Fruit fly (Drosophila melanogaster) whole organism, embryonic: ENCODE results near the gene GramD1B.
A peak's percentile ranks its signal among the peaks of the same experiment; 100 is the strongest.

Source experiments
- Bteb2 ChIP-seq: fragments of 200-800 bp; sonication (Bioruptor generic); optimal IDR thresholded peaks from 2 replicates; lab custom pipeline; 2016; ENCODE audit warnings: missing biosample characterization, missing genetic modification characterization
- C15 ChIP-seq: fragments of 200-800 bp; sonication (Bioruptor generic); IDR thresholded peaks from 3 replicates; pipeline ENCODE4 v1.3.6; 2022; ENCODE audit warnings: missing biosample characterization, missing genetic modification characterization
- CG1024 ChIP-seq: fragments of 200-800 bp; sonication (Bioruptor generic); IDR thresholded peaks from 2 replicates; pipeline ENCODE4 v1.3.6; 2022; ENCODE audit warnings: missing biosample characterization, missing genetic modification characterization
- CG10543 ChIP-seq: fragments of 200-800 bp; sonication (Bioruptor generic); optimal IDR thresholded peaks from 3 replicates; lab custom pipeline; 2017; ENCODE audit warnings: missing biosample characterization, mild to moderate bottlenecking, missing genetic modification characterization, moderate library complexity
- CG12391 ChIP-seq: fragments of 200-800 bp; sonication (Bioruptor generic); optimal IDR thresholded peaks from 3 replicates; lab custom pipeline; 2018; ENCODE audit warnings: missing biosample characterization, mild to moderate bottlenecking, missing genetic modification characterization, moderate library complexity
- CG12769 ChIP-seq: fragments of 200-800 bp; sonication (Bioruptor generic); optimal IDR thresholded peaks from 2 replicates; lab custom pipeline; 2019; ENCODE audit warnings: missing biosample characterization, mild to moderate bottlenecking, missing genetic modification characterization, moderate library complexity
- CG14860 ChIP-seq: fragments of 200-800 bp; sonication (Bioruptor generic); IDR thresholded peaks from 3 replicates; pipeline ENCODE4 v1.3.6; 2022; ENCODE audit warnings: missing biosample characterization, missing genetic modification characterization; ENCODE audit not compliant: partially characterized antibody
- CG14965 ChIP-seq: fragments of 200-800 bp; sonication (Bioruptor generic); optimal IDR thresholded peaks from 2 replicates; lab custom pipeline; 2016; ENCODE audit warnings: missing biosample characterization, missing genetic modification characterization, borderline replicate concordance
- CG17829 ChIP-seq: fragments of 200-800 bp; optimal IDR thresholded peaks from 2 replicates; lab custom pipeline; 2019; ENCODE audit warnings: missing biosample characterization, mild to moderate bottlenecking, missing genetic modification characterization, moderate library complexity
- CG17912 ChIP-seq: fragments of 200-800 bp; sonication (Bioruptor generic); optimal IDR thresholded peaks from 2 replicates; lab custom pipeline; 2018; ENCODE audit warnings: missing biosample characterization, mild to moderate bottlenecking, missing genetic modification characterization
- CG2116 ChIP-seq: fragments of 200-800 bp; sonication (Bioruptor generic); optimal IDR thresholded peaks from 3 replicates; lab custom pipeline; 2018; ENCODE audit warnings: missing biosample characterization, mild to moderate bottlenecking, missing genetic modification characterization
- CG2120 ChIP-seq: fragments of 200-800 bp; sonication (Bioruptor generic); optimal IDR thresholded peaks from 3 replicates; lab custom pipeline; 2016; ENCODE audit warnings: missing biosample characterization, missing genetic modification characterization
- CG2712 ChIP-seq: fragments of 200-800 bp; optimal IDR thresholded peaks from 3 replicates; lab custom pipeline; 2019; ENCODE audit warnings: missing biosample characterization, mild to moderate bottlenecking, missing genetic modification characterization, moderate library complexity
- CG3407 ChIP-seq: fragments of 200-800 bp; sonication (Bioruptor generic); optimal IDR thresholded peaks from 2 replicates; lab custom pipeline; 2018; ENCODE audit warnings: missing biosample characterization, mild to moderate bottlenecking, missing genetic modification characterization
- CG4617 ChIP-seq: fragments of 200-800 bp; sonication (Bioruptor generic); optimal IDR thresholded peaks from 3 replicates; lab custom pipeline; 2016; ENCODE audit warnings: missing biosample characterization, missing genetic modification characterization, borderline replicate concordance
- CG4707 ChIP-seq: fragments of 200-800 bp; sonication (Bioruptor generic); optimal IDR thresholded peaks from 2 replicates; lab custom pipeline; 2018; ENCODE audit warnings: missing biosample characterization, mild to moderate bottlenecking, missing genetic modification characterization, moderate library complexity
- CTCF ChIP-seq: fragments of 200-800 bp; sonication (Bioruptor generic); optimal IDR thresholded peaks from 2 replicates; lab custom pipeline; 2017; ENCODE audit warnings: missing biosample characterization, mild to moderate bottlenecking, missing genetic modification characterization, moderate library complexity
- CrebB ChIP-seq: fragments of 200-800 bp; sonication (Bioruptor generic); optimal IDR thresholded peaks from 3 replicates; lab custom pipeline; 2018; ENCODE audit warnings: missing biosample characterization, mild to moderate bottlenecking, missing genetic modification characterization
- D ChIP-seq, 2 experiments: fragments of 200-800 bp in 1 of 2; fragments of >200 bp in 1 of 2; sonication (Bioruptor generic) in 1 of 2; optimal IDR thresholded peaks; 2 replicates in 1 of 2; 3 replicates in 1 of 2; lab custom pipeline; 2017; ENCODE audit warnings: mild to moderate bottlenecking in 1 of 2, missing biosample characterization in 1 of 2, missing genetic modification characterization in 1 of 2, missing genetic modification reagents in 1 of 2
- Dip2 ChIP-seq: fragments of 200-800 bp; sonication (Bioruptor generic); IDR thresholded peaks from 2 replicates; pipeline ENCODE4 v1.3.6; 2022; ENCODE audit warnings: missing biosample characterization, missing genetic modification characterization
- Dp ChIP-seq: fragments of 200-800 bp; sonication (Bioruptor generic); optimal IDR thresholded peaks from 2 replicates; lab custom pipeline; 2018; ENCODE audit warnings: missing biosample characterization, mild to moderate bottlenecking, missing genetic modification characterization, moderate library complexity
- Fer3 ChIP-seq: fragments of 200-800 bp; sonication (Bioruptor generic); optimal IDR thresholded peaks from 2 replicates; lab custom pipeline; 2018; ENCODE audit warnings: missing biosample characterization, mild to moderate bottlenecking, missing genetic modification characterization, moderate library complexity
- HmgD ChIP-seq: fragments of 200-800 bp; sonication (Bioruptor generic); optimal IDR thresholded peaks from 3 replicates; lab custom pipeline; 2016; ENCODE audit warnings: missing biosample characterization, missing genetic modification characterization
- Hmr ChIP-seq: fragments of 200-800 bp; sonication (Bioruptor generic); optimal IDR thresholded peaks from 3 replicates; lab custom pipeline; 2017; ENCODE audit warnings: mild to moderate bottlenecking, missing biosample characterization, missing genetic modification reagents, missing genetic modification characterization
- Hr51 ChIP-seq, 2 experiments: fragments of 200-800 bp; sonication (Bioruptor generic); optimal IDR thresholded peaks; 2 replicates in 1 of 2; 3 replicates in 1 of 2; lab custom pipeline; 2016 to 2018; ENCODE audit warnings: missing biosample characterization in 2 of 2, missing genetic modification characterization in 2 of 2, mild to moderate bottlenecking in 1 of 2, moderate library complexity in 1 of 2
- MESR4 ChIP-seq: fragments of 200-800 bp; sonication (Bioruptor generic); optimal IDR thresholded peaks from 2 replicates; lab custom pipeline; 2018; ENCODE audit warnings: missing biosample characterization, mild to moderate bottlenecking, missing genetic modification characterization, moderate library complexity
- MTF-1 ChIP-seq: fragments of 200-800 bp; sonication (Bioruptor generic); optimal IDR thresholded peaks from 2 replicates; lab custom pipeline; 2018; ENCODE audit warnings: missing biosample characterization, mild to moderate bottlenecking, missing genetic modification characterization, borderline replicate concordance
- Myb ChIP-seq: fragments of 200-800 bp; sonication (Bioruptor generic); optimal IDR thresholded peaks from 2 replicates; lab custom pipeline; 2016; ENCODE audit warnings: missing biosample characterization, missing genetic modification characterization
- Oli ChIP-seq: fragments of 200-800 bp; sonication (Bioruptor generic); optimal IDR thresholded peaks from 2 replicates; lab custom pipeline; 2018; ENCODE audit warnings: missing biosample characterization, mild to moderate bottlenecking, missing genetic modification characterization, moderate library complexity
- Rfx ChIP-seq: fragments of 200-800 bp; sonication (Bioruptor generic); IDR thresholded peaks from 2 replicates; pipeline ENCODE4 v1.3.6; 2022; ENCODE audit warnings: missing biosample characterization, missing genetic modification characterization
- amos ChIP-seq: fragments of 200-800 bp; sonication (Bioruptor generic); IDR thresholded peaks from 2 replicates; pipeline ENCODE4 v1.3.6; 2022; ENCODE audit warnings: missing biosample characterization, missing genetic modification characterization; ENCODE audit not compliant: partially characterized antibody
- cad ChIP-seq: fragments of >200 bp; optimal IDR thresholded peaks from 2 replicates; lab custom pipeline; 2017; ENCODE audit warnings: missing biosample characterization, missing genetic modification characterization
- chn ChIP-seq: fragments of 200-800 bp; sonication (Bioruptor generic); optimal IDR thresholded peaks from 2 replicates; lab custom pipeline; 2016; ENCODE audit warnings: missing biosample characterization, missing genetic modification characterization
- ci ChIP-seq: fragments of 200-800 bp; sonication (Bioruptor generic); IDR thresholded peaks from 3 replicates; pipeline ENCODE4 v1.3.6; 2022; ENCODE audit warnings: missing biosample characterization, missing genetic modification characterization
- dmrt11E ChIP-seq: fragments of 200-800 bp; sonication (Bioruptor generic); optimal IDR thresholded peaks from 3 replicates; lab custom pipeline; 2018; ENCODE audit warnings: missing biosample characterization, mild to moderate bottlenecking, missing genetic modification characterization, moderate library complexity
- ewg ChIP-seq: fragments of 200-800 bp; sonication (Bioruptor generic); optimal IDR thresholded peaks from 3 replicates; lab custom pipeline; 2017; ENCODE audit warnings: mild to moderate bottlenecking, missing biosample characterization, missing genetic modification reagents, missing genetic modification characterization
- gfzf ChIP-seq: fragments of 200-800 bp; sonication (Bioruptor generic); optimal IDR thresholded peaks from 2 replicates; lab custom pipeline; 2016; ENCODE audit warnings: missing biosample characterization, mild to moderate bottlenecking, missing genetic modification characterization, moderate library complexity
- h ChIP-seq: fragments of >200 bp; optimal IDR thresholded peaks from 2 replicates; lab custom pipeline; 2017
- lbe ChIP-seq: fragments of 200-800 bp; sonication (Bioruptor generic); optimal IDR thresholded peaks from 2 replicates; lab custom pipeline; 2016; ENCODE audit warnings: missing biosample characterization, mild to moderate bottlenecking, missing genetic modification characterization
- nau ChIP-seq: fragments of 200-800 bp; sonication (Bioruptor generic); optimal IDR thresholded peaks from 3 replicates; lab custom pipeline; 2017; ENCODE audit warnings: missing biosample characterization, mild to moderate bottlenecking, missing genetic modification characterization, missing genetic modification reagents
- nmo ChIP-seq: fragments of 200-800 bp; sonication (Bioruptor generic); optimal IDR thresholded peaks from 2 replicates; lab custom pipeline; 2018; ENCODE audit warnings: missing biosample characterization, mild to moderate bottlenecking, missing genetic modification characterization, moderate library complexity
- pfk ChIP-seq: fragments of 200-800 bp; sonication (Bioruptor generic); optimal IDR thresholded peaks from 2 replicates; lab custom pipeline; 2018; ENCODE audit warnings: missing biosample characterization, mild to moderate bottlenecking, missing genetic modification characterization, moderate library complexity
- shn ChIP-seq: fragments of 200-800 bp; sonication (Bioruptor generic); optimal IDR thresholded peaks from 3 replicates; lab custom pipeline; 2016; ENCODE audit warnings: missing biosample characterization, missing genetic modification characterization
- sisA ChIP-seq: fragments of 200-800 bp; sonication (Bioruptor generic); IDR thresholded peaks from 2 replicates; pipeline ENCODE4 v1.3.6; 2022; ENCODE audit warnings: missing biosample characterization, missing genetic modification characterization
- tap ChIP-seq: fragments of 200-800 bp; optimal IDR thresholded peaks from 3 replicates; lab custom pipeline; 2019; ENCODE audit warnings: missing biosample characterization, mild to moderate bottlenecking, missing genetic modification characterization, moderate library complexity
- toy ChIP-seq: fragments of 200-800 bp; sonication (Bioruptor generic); IDR thresholded peaks from 2 replicates; pipeline ENCODE4 v1.3.6; 2022; ENCODE audit warnings: missing biosample characterization, missing genetic modification characterization
- trem ChIP-seq: fragments of 200-800 bp; optimal IDR thresholded peaks from 3 replicates; lab custom pipeline; 2019; ENCODE audit warnings: missing biosample characterization, mild to moderate bottlenecking, missing genetic modification characterization, moderate library complexity
- trh ChIP-seq: fragments of 200-800 bp; sonication (Bioruptor generic); optimal IDR thresholded peaks from 2 replicates; lab custom pipeline; 2016; ENCODE audit warnings: missing biosample characterization, missing genetic modification characterization
- vnd ChIP-seq: fragments of 200-800 bp; sonication (Bioruptor generic); IDR thresholded peaks from 3 replicates; pipeline ENCODE4 v1.3.6; 2022; ENCODE audit warnings: missing biosample characterization, missing genetic modification characterization; ENCODE audit not compliant: partially characterized antibody
- vvl ChIP-seq: fragments of 200-800 bp; sonication (Bioruptor generic); IDR thresholded peaks from 2 replicates; pipeline ENCODE4 v1.3.6; 2022; ENCODE audit warnings: missing biosample characterization, missing genetic modification characterization

The GramD1B gene

DNA sequence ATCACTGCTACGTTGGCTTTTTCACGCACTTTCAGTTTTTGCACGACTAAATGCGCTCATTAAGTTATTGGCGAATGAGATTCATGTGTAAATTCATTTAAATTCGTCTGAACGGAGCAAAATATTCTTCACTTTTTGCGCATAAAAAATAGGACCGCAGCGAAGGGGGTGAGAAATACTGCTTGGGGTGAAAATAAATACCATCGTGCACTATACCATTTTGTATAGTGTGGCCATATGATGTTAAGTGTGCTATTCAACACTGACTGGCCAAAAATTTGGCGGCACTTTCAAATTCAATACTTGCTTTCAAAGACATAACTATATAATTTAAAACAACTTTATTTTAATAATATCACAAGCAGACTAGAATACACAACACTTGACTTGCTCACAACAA, at the start of gene GramD1B (continued):
- TF ChIP-seq CTCF (GFP tag; lab: Kevin White, UChicago) = peak; percentile 10
- TF ChIP-seq CG12769 (tag; lab: Kevin White, UChicago) = peak; percentile 26
- TF ChIP-seq lbe (GFP tag; lab: Kevin White, UChicago) = peak; percentile 16
- no peak for TF ChIP-seq Oli (tag; lab: Kevin White, UChicago)
- TF ChIP-seq tap = no peak
- TF ChIP-seq ewg = peak; percentile 41
- TF ChIP-seq sisA = no peak
- peak; percentile 20 for TF ChIP-seq CG2712 (tag; lab: Kevin White, UChicago)
- TF ChIP-seq Rfx (GFP tag; lab: Robert Waterston, UW) = peak; percentile 52
- TF ChIP-seq nau (GFP tag; lab: Kevin White, UChicago) = no peak
- TF ChIP-seq CG2116 (GFP tag; lab: Kevin White, UChicago) = peak; percentile 33
- TF ChIP-seq CG10543 (GFP tag; lab: Kevin White, UChicago) = no peak
- TF ChIP-seq dmrt11E (tag; lab: Kevin White, UChicago) = no peak
- no peak for TF ChIP-seq CG14860
- TF ChIP-seq chn (GFP tag; lab: Kevin White, UChicago) = peak; percentile 26
- TF ChIP-seq CrebB (tag; lab: Kevin White, UChicago) = peak; percentile 49
- TF ChIP-seq gfzf (GFP tag; lab: Kevin White, UChicago) = peak; percentile 92
- peak; percentile 53 for TF ChIP-seq CG2120
- no peak for TF ChIP-seq Hr51 (GFP tag; optimal IDR thresholded peaks at IDR 0.05; lab: Kevin White, UChicago)
- no peak for TF ChIP-seq Dip2 (GFP tag; lab: Robert Waterston, UW)
- peak; percentile 62 for TF ChIP-seq trem (tag; lab: Kevin White, UChicago)
- peak; percentile 35 for TF ChIP-seq CG17912 (GFP tag; lab: Kevin White, UChicago)
- TF ChIP-seq Myb (GFP tag; lab: Kevin White, UChicago) = peak; percentile 33
- no peak for TF ChIP-seq CG3407 (GFP tag; lab: Kevin White, UChicago)
- TF ChIP-seq C15 (GFP tag; lab: Robert Waterston, UW) = no peak
- TF ChIP-seq CG4617 = peak; percentile 83
- TF ChIP-seq pfk (GFP tag; lab: Kevin White, UChicago) = no peak
- no peak for TF ChIP-seq toy (GFP tag; lab: Robert Waterston, UW)
- TF ChIP-seq ci (GFP tag; lab: Robert Waterston, UW) = 0 out of 3 replicates have a peak, but pooled peaks have one; percentile 36
- no peak; the same call in 1 of the 2 replicates for TF ChIP-seq vvl
- TF ChIP-seq D (optimal IDR thresholded peaks at IDR 0.05; lab: Kevin White, UChicago) = no peak
- TF ChIP-seq D (GFP tag; optimal IDR thresholded peaks at IDR 0.05; lab: Kevin White, UChicago) = no peak
- TF ChIP-seq nmo (GFP tag; lab: Kevin White, UChicago) = peak; percentile 16
- TF ChIP-seq vnd (GFP tag; lab: Robert Waterston, UW) = no peak
- no peak for TF ChIP-seq MTF-1 (GFP tag; lab: Kevin White, UChicago)
- no peak for TF ChIP-seq h
- peak; percentile 36 for TF ChIP-seq CG17829 (tag; lab: Kevin White, UChicago)
- peak; percentile 69 for TF ChIP-seq Hmr (GFP tag; lab: Kevin White, UChicago)
- no peak for TF ChIP-seq CG14965 (GFP tag; lab: Kevin White, UChicago)
- TF ChIP-seq CG1024 (GFP tag; lab: Robert Waterston, UW) = no peak
- peak; percentile 89 for TF ChIP-seq MESR4 (GFP tag; lab: Kevin White, UChicago)
- no peak for TF ChIP-seq trh
- TF ChIP-seq CG12391 (tag; lab: Kevin White, UChicago) = peak; percentile 26
- TF ChIP-seq Bteb2 = no peak
- TF ChIP-seq CG4707 (GFP tag; lab: Kevin White, UChicago) = no peak
- TF ChIP-seq amos (GFP tag; lab: Robert Waterston, UW) = peak; percentile 40; the same call in 1 of the 2 replicates
- TF ChIP-seq Dp (GFP tag; lab: Kevin White, UChicago) = peak; percentile 95
- no peak for TF ChIP-seq Fer3 (tag; lab: Kevin White, UChicago)
- TF ChIP-seq cad = no peak
- TF ChIP-seq HmgD = peak; percentile 13
- TF ChIP-seq shn (GFP tag; lab: Kevin White, UChicago) = no peak
